Worm (Caenorhabditis elegans) whole organism, late embryonic: ENCODE results near the gene T01D1.3.

Source experiments
- C38D4.7 ChIP-seq: fragments of 200-800 bp; sonication (Bioruptor generic); optimal IDR thresholded peaks from 2 replicates; lab custom pipeline; 2018; ENCODE audit warnings: mild to moderate bottlenecking, missing genetic modification characterization, moderate library complexity, missing compliant biosample characterization
- elt-2 ChIP-seq: sonication (generic microtip); optimal IDR thresholded peaks from 2 replicates; lab custom pipeline; 2016; ENCODE audit warnings: missing genetic modification reagents, missing genetic modification characterization, missing compliant biosample characterization
- elt-4 ChIP-seq: sonication (generic microtip); optimal IDR thresholded peaks from 2 replicates; lab custom pipeline; 2016; ENCODE audit warnings: missing genetic modification characterization, missing compliant biosample characterization
- lim-6 ChIP-seq: sonication (generic microtip); optimal IDR thresholded peaks from 2 replicates; lab custom pipeline; 2016; ENCODE audit warnings: missing genetic modification characterization, missing compliant biosample characterization
- nhr-11 ChIP-seq: fragments of 150-350 bp; optimal IDR thresholded peaks from 2 replicates; lab custom pipeline; 2014; ENCODE audit warnings: missing biosample characterization, missing genetic modification characterization
- pha-2 ChIP-seq: sonication (generic microtip); optimal IDR thresholded peaks from 2 replicates; lab custom pipeline; 2017; ENCODE audit warnings: mild to moderate bottlenecking, missing genetic modification characterization, missing compliant biosample characterization
- pha-4 ChIP-seq: fragments of 150-350 bp; optimal IDR thresholded peaks from 2 replicates; lab custom pipeline; 2018; ENCODE audit warnings: missing biosample characterization, missing genetic modification reagents, missing genetic modification characterization
- pqm-1 ChIP-seq: sonication (generic microtip); optimal IDR thresholded peaks from 2 replicates; lab custom pipeline; 2016; ENCODE audit warnings: missing genetic modification characterization, missing compliant biosample characterization
- sox-4 ChIP-seq: sonication (generic microtip); optimal IDR thresholded peaks from 2 replicates; lab custom pipeline; 2017; ENCODE audit warnings: mild to moderate bottlenecking, missing genetic modification characterization, inconsistent platforms, missing compliant biosample characterization
- ztf-16 ChIP-seq: sonication (generic microtip); optimal IDR thresholded peaks from 2 replicates; lab custom pipeline; 2017; ENCODE audit warnings: missing genetic modification characterization, missing compliant biosample characterization

ce11 chrII:146933-147332 is 28.8 kb downstream of the T01D1.3 start, which contains the start of gene T25D3.4:
- no peak for TF ChIP-seq C38D4.7 (GFP tag; lab: Kevin White, UChicago)
- no peak for TF ChIP-seq pha-4
- TF ChIP-seq elt-2 (tag; lab: Kevin White, UChicago): no peak
- TF ChIP-seq lim-6 (tag; lab: Kevin White, UChicago): no peak
- no peak for TF ChIP-seq nhr-11
- no peak for TF ChIP-seq elt-4
- TF ChIP-seq sox-4: no peak
- TF ChIP-seq pha-2 (tag; lab: Kevin White, UChicago): no peak
- TF ChIP-seq pqm-1 (tag; lab: Kevin White, UChicago): no peak
- TF ChIP-seq ztf-16: no peak
